Worm (Caenorhabditis elegans) whole organism, midembryonic: ENCODE data around the gene cyp-34A5.

Experiments used
- cog-1 ChIP-seq: sonication (generic microtip); optimal IDR thresholded peaks from 2 replicates; lab custom pipeline; 2016; ENCODE audit warnings: missing genetic modification characterization, missing compliant biosample characterization
- med-1 ChIP-seq: sonication (generic microtip); optimal IDR thresholded peaks from 2 replicates; lab custom pipeline; 2017; ENCODE audit warnings: missing genetic modification characterization, mild to moderate bottlenecking, missing compliant biosample characterization, antibody characterized with exemption, missing genetic modification reagents; ENCODE audit not compliant: insufficient read depth

ce11 chrV:3984178-3984577 is 26.7 kb upstream of the cyp-34A5 start, which contains the start of gene nlp-29:
- no peak for TF ChIP-seq med-1
- no peak for TF ChIP-seq cog-1 (tag; lab: Kevin White, UChicago)
